Worm (Caenorhabditis elegans) whole organism, L3 larva: Measurements from ENCODE around the gene cpna-4.

Experiments used
- R02D3.7 ChIP-seq: fragments of 150-350 bp; optimal IDR thresholded peaks from 2 replicates; lab custom pipeline; 2014; ENCODE audit warnings: missing biosample characterization, missing genetic modification characterization
- ZK546.5 ChIP-seq: sonication (generic microtip); optimal IDR thresholded peaks from 2 replicates; lab custom pipeline; 2017; ENCODE audit warnings: missing biosample characterization, missing genetic modification characterization
- aly-2 ChIP-seq: fragments of 150-350 bp; optimal IDR thresholded peaks from 2 replicates; lab custom pipeline; 2014; ENCODE audit warnings: missing biosample characterization, missing genetic modification characterization
- ama-1 ChIP-seq: fragments of 150-350 bp; optimal IDR thresholded peaks from 2 replicates; lab custom pipeline; 2018
- ceh-16 ChIP-seq: sonication (generic microtip); optimal IDR thresholded peaks from 2 replicates; lab custom pipeline; 2017; ENCODE audit warnings: missing biosample characterization, missing genetic modification characterization
- ceh-28 ChIP-seq: fragments of 150-350 bp; optimal IDR thresholded peaks from 2 replicates; lab custom pipeline; 2014; ENCODE audit warnings: missing biosample characterization, missing genetic modification reagents, missing genetic modification characterization
- ceh-9 ChIP-seq: sonication (generic microtip); optimal IDR thresholded peaks from 2 replicates; lab custom pipeline; 2018; ENCODE audit warnings: missing biosample characterization, missing genetic modification characterization
- daf-12 ChIP-seq: fragments of 150-350 bp; optimal IDR thresholded peaks from 2 replicates; lab custom pipeline; 2014; ENCODE audit warnings: missing biosample characterization, missing genetic modification reagents, missing genetic modification characterization
- egl-27 ChIP-seq: sonication (generic microtip); optimal IDR thresholded peaks from 4 replicates; lab custom pipeline; 2017; ENCODE audit warnings: missing biosample characterization, missing genetic modification reagents, missing genetic modification characterization
- egl-5 ChIP-seq: fragments of 150-350 bp; optimal IDR thresholded peaks from 2 replicates; lab custom pipeline; 2017; ENCODE audit warnings: missing biosample characterization, missing genetic modification reagents, missing genetic modification characterization, inconsistent platforms
- elt-2 ChIP-seq: sonication (generic microtip); optimal IDR thresholded peaks from 2 replicates; lab custom pipeline; 2016; ENCODE audit warnings: missing genetic modification reagents, mild to moderate bottlenecking, missing genetic modification characterization, missing compliant biosample characterization
- elt-3 ChIP-seq, 3 experiments: fragments of 150-350 bp in 1 of 3; sonication (generic microtip) in 2 of 3; optimal IDR thresholded peaks; 2 replicates in 2 of 3; 4 replicates in 1 of 3; lab custom pipeline; 2014 to 2017; ENCODE audit warnings: missing biosample characterization in 3 of 3, missing genetic modification characterization in 3 of 3
- eor-1 ChIP-seq, 2 experiments: fragments of 150-350 bp; optimal IDR thresholded peaks; 2 replicates each; lab custom pipeline; 2014 to 2018; ENCODE audit warnings: missing biosample characterization in 2 of 2, missing genetic modification characterization in 2 of 2
- fos-1 ChIP-seq: fragments of 150-350 bp; optimal IDR thresholded peaks from 2 replicates; lab custom pipeline; 2014; ENCODE audit warnings: missing biosample characterization, missing genetic modification characterization
- hmg-11 ChIP-seq: sonication (generic microtip); optimal IDR thresholded peaks from 2 replicates; lab custom pipeline; 2016; ENCODE audit warnings: missing genetic modification characterization, missing compliant biosample characterization
- jun-1 ChIP-seq: fragments of 150-350 bp; optimal IDR thresholded peaks from 2 replicates; lab custom pipeline; 2014; ENCODE audit warnings: missing biosample characterization, missing genetic modification reagents, missing genetic modification characterization
- lin-15B ChIP-seq: fragments of 150-350 bp; optimal IDR thresholded peaks from 2 replicates; lab custom pipeline; 2014; ENCODE audit warnings: missing biosample characterization, missing genetic modification characterization
- lsy-12 ChIP-seq: sonication (generic microtip); optimal IDR thresholded peaks from 2 replicates; lab custom pipeline; 2016; ENCODE audit warnings: mild to moderate bottlenecking, missing genetic modification characterization, missing compliant biosample characterization
- nhr-11 ChIP-seq: fragments of 150-350 bp; optimal IDR thresholded peaks from 2 replicates; lab custom pipeline; 2014; ENCODE audit warnings: missing biosample characterization, missing genetic modification characterization
- nhr-12 ChIP-seq: fragments of 150-350 bp; optimal IDR thresholded peaks from 2 replicates; lab custom pipeline; 2014; ENCODE audit warnings: missing biosample characterization, missing genetic modification characterization
- nhr-23 ChIP-seq: fragments of 150-350 bp; optimal IDR thresholded peaks from 2 replicates; lab custom pipeline; 2014; ENCODE audit warnings: missing biosample characterization, missing genetic modification reagents, missing genetic modification characterization
- nhr-237 ChIP-seq: fragments of 150-350 bp; optimal IDR thresholded peaks from 2 replicates; lab custom pipeline; 2014; ENCODE audit warnings: missing biosample characterization, missing genetic modification characterization
- nhr-25 ChIP-seq: sonication (generic microtip); optimal IDR thresholded peaks from 2 replicates; lab custom pipeline; 2017; ENCODE audit warnings: missing biosample characterization, missing genetic modification characterization
- nhr-28 ChIP-seq: fragments of 150-350 bp; optimal IDR thresholded peaks from 2 replicates; lab custom pipeline; 2014; ENCODE audit warnings: missing biosample characterization, missing genetic modification characterization
- nhr-43 ChIP-seq: sonication (generic microtip); optimal IDR thresholded peaks from 2 replicates; lab custom pipeline; 2016; ENCODE audit warnings: mild to moderate bottlenecking, missing genetic modification characterization, missing compliant biosample characterization; ENCODE audit not compliant: poor library complexity, severe bottlenecking
- nhr-67 ChIP-seq: fragments of 150-350 bp; optimal IDR thresholded peaks from 2 replicates; lab custom pipeline; 2014; ENCODE audit warnings: missing biosample characterization, missing genetic modification characterization
- nhr-76 ChIP-seq: fragments of 150-350 bp; sonication (generic microtip); optimal IDR thresholded peaks from 5 replicates; lab custom pipeline; 2014; ENCODE audit warnings: missing biosample characterization, missing genetic modification characterization
- pha-4 ChIP-seq: fragments of 150-350 bp; optimal IDR thresholded peaks from 2 replicates; lab custom pipeline; 2014; ENCODE audit warnings: missing biosample characterization, missing genetic modification reagents, missing genetic modification characterization
- pqm-1 ChIP-seq: fragments of 150-350 bp; optimal IDR thresholded peaks from 2 replicates; lab custom pipeline; 2017; ENCODE audit warnings: missing biosample characterization, missing genetic modification characterization, inconsistent platforms
- sea-2 ChIP-seq: fragments of 150-350 bp; sonication (generic microtip); optimal IDR thresholded peaks from 4 replicates; lab custom pipeline; 2014; ENCODE audit warnings: missing biosample characterization, missing genetic modification reagents, missing genetic modification characterization
- skn-1 ChIP-seq: fragments of 150-350 bp; optimal IDR thresholded peaks from 2 replicates; lab custom pipeline; 2014; ENCODE audit warnings: missing biosample characterization, missing genetic modification characterization
- snpc-4 ChIP-seq: fragments of 150-350 bp; optimal IDR thresholded peaks from 2 replicates; lab custom pipeline; 2014; ENCODE audit warnings: missing biosample characterization, missing genetic modification characterization
- tbx-2 ChIP-seq: sonication (generic microtip); optimal IDR thresholded peaks from 2 replicates; lab custom pipeline; 2016; ENCODE audit warnings: mild to moderate bottlenecking, missing genetic modification characterization, missing compliant biosample characterization
- unc-39 ChIP-seq: sonication (generic microtip); optimal IDR thresholded peaks from 4 replicates; lab custom pipeline; 2017; ENCODE audit warnings: missing biosample characterization, missing genetic modification characterization
- zag-1 ChIP-seq: fragments of 150-350 bp; optimal IDR thresholded peaks from 2 replicates; lab custom pipeline; 2014; ENCODE audit warnings: missing biosample characterization, missing genetic modification characterization
- ztf-11 ChIP-seq: fragments of 150-350 bp; optimal IDR thresholded peaks from 2 replicates; lab custom pipeline; 2014; ENCODE audit warnings: missing biosample characterization, missing genetic modification characterization
- ztf-4 ChIP-seq: fragments of 150-350 bp; optimal IDR thresholded peaks from 2 replicates; lab custom pipeline; 2014; ENCODE audit warnings: missing biosample characterization, missing genetic modification characterization

Gene cpna-4

ce11 chrIV:15378160-15378559 is 16.8 kb downstream of the cpna-4 start, which contains the start of gene Y73F8A.20:
TSS of gene Y73F8A.20 (plus strand) at chrIV:15378460.
- TF ChIP-seq R02D3.7 (tag; lab: Kevin White, UChicago) (no peak), nhr-67 (tag; lab: Kevin White, UChicago) (no peak), nhr-28 (no peak), eor-1 (tag; optimal IDR thresholded peaks at IDR 0.05; lab: Kevin White, UChicago) (no peak), ceh-9 (tag; lab: Kevin White, UChicago) (no peak), zag-1 (tag; lab: Kevin White, UChicago) (no peak), ama-1 (lab: Kevin White, UChicago) (no peak), nhr-11 (tag; lab: Kevin White, UChicago) (no peak), nhr-76 (tag; lab: Kevin White, UChicago) (no peak), snpc-4 (no peak), jun-1 (no peak)

ce11 chrIV:15381826-15382225 is 20.5 kb downstream of the cpna-4 start:
- TF ChIP-seq ztf-4 (tag; lab: Kevin White, UChicago) (no peak), sea-2 (GFP tag; lab: Kevin White, UChicago) (no peak), aly-2 (no peak), elt-3 (tag; optimal IDR thresholded peaks at IDR 0.05; lab: Kevin White, UChicago) (no peak), unc-39 (no peak), ceh-28 (tag; lab: Kevin White, UChicago) (no peak), jun-1 (no peak), nhr-67 (tag; lab: Kevin White, UChicago) (no peak)

ce11 chrIV:15382539-15382938 is 21.2 kb downstream of the cpna-4 start:
- TF ChIP-seq nhr-237 (tag; lab: Kevin White, UChicago) (no peak), ztf-11 (tag; lab: Kevin White, UChicago) (no peak), nhr-28 (no peak), nhr-76 (tag; lab: Kevin White, UChicago) (no peak), pqm-1 (no peak), ama-1 (lab: Kevin White, UChicago) (no peak)

DNA sequence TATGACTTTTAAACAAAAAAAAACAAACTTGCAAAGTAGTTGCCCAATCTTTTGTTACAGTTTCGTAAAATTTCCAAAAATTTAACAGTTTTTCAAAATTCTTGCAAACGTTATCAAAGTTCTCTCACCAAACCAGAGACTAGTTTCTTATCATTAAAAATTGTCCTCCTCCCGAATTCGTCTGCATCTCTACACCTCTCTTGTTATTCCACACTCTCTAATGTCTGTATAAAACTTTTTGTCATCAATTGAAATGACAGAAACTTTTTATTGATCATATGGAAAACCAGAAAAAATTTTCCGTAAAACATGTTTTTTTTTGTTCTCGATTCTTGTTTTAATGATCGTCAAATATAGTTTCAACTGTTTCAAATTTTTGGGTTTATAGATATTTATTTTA is 23.8 kb downstream of the cpna-4 start:
- TF ChIP-seq nhr-23 (peak; percentile 50), lsy-12 (no peak), elt-2 (tag; lab: Kevin White, UChicago) (peak; percentile 85), pha-4 (tag; lab: Kevin White, UChicago) (peak; percentile 47), egl-5 (tag; lab: Kevin White, UChicago) (no peak), fos-1 (tag; lab: Kevin White, UChicago) (no peak), jun-1 (peak; percentile 2), nhr-12 (tag; lab: Kevin White, UChicago) (no peak), pqm-1 (peak; percentile 85), eor-1 (tag; optimal IDR thresholded peaks at IDR 0.05; lab: Kevin White, UChicago) (no peak), unc-39 (no peak), nhr-11 (tag; lab: Kevin White, UChicago) (no peak), lin-15B (tag; lab: Kevin White, UChicago) (no peak), nhr-43 (tag; lab: Kevin White, UChicago) (peak; percentile 63), zag-1 (tag; lab: Kevin White, UChicago) (no peak), hmg-11 (tag; lab: Kevin White, UChicago) (no peak), ZK546.5 (tag; lab: Kevin White, UChicago) (no peak), egl-27 (tag; lab: Kevin White, UChicago) (no peak), daf-12 (no peak), skn-1 (tag; lab: Kevin White, UChicago) (peak; percentile 88)

- TF ChIP-seq snpc-4 (no peak), sea-2 (GFP tag; lab: Kevin White, UChicago) (no peak), ceh-9 (tag; lab: Kevin White, UChicago) (no peak), pqm-1 (no peak), ceh-16 (tag; lab: Kevin White, UChicago) (no peak), lin-15B (tag; lab: Kevin White, UChicago) (no peak), nhr-237 (tag; lab: Kevin White, UChicago) (no peak), ztf-11 (tag; lab: Kevin White, UChicago) (no peak), lsy-12 (no peak), R02D3.7 (tag; lab: Kevin White, UChicago) (no peak), ztf-4 (tag; lab: Kevin White, UChicago) (no peak), nhr-25 (tag; lab: Kevin White, UChicago) (no peak), nhr-11 (tag; lab: Kevin White, UChicago) (no peak), tbx-2 (tag; lab: Kevin White, UChicago) (no peak), fos-1 (tag; lab: Kevin White, UChicago) (no peak), elt-3 (tag; optimal IDR thresholded peaks at IDR 0.05; lab: Kevin White, UChicago) (no peak), nhr-28 (no peak)
Observed at ce11 chrIV:15390927-15391326, 29.6 kb downstream of the cpna-4 start, which contains the start of gene Y73F8A.1159. TSS of gene Y73F8A.1159 (minus strand) at chrIV:15391027.
